Worm (Caenorhabditis elegans) whole organism, early embryonic: Measurements from ENCODE around the gene lin-25.

Source experiments
- B0310.2 ChIP-seq: sonication (generic microtip); optimal IDR thresholded peaks from 2 replicates; lab custom pipeline; 2016; ENCODE audit warnings: mild to moderate bottlenecking, missing genetic modification characterization, missing compliant biosample characterization
- aly-1 ChIP-seq: sonication (generic microtip); optimal IDR thresholded peaks from 2 replicates; lab custom pipeline; 2016; ENCODE audit warnings: missing genetic modification characterization, missing compliant biosample characterization
- ama-1 ChIP-seq: fragments of 150-350 bp; optimal IDR thresholded peaks from 2 replicates; lab custom pipeline; 2014
- ceh-13 ChIP-seq: fragments of 200-800 bp; sonication (Bioruptor generic); optimal IDR thresholded peaks from 2 replicates; lab custom pipeline; 2018; ENCODE audit warnings: mild to moderate bottlenecking, missing genetic modification characterization, missing compliant biosample characterization
- ets-7 ChIP-seq: sonication (generic microtip); optimal IDR thresholded peaks from 2 replicates; lab custom pipeline; 2016; ENCODE audit warnings: missing genotype, missing genetic modification characterization, missing compliant biosample characterization
- flt-1 ChIP-seq: fragments of 200-800 bp; sonication (Bioruptor generic); IDR thresholded peaks from 2 replicates; pipeline ENCODE4 v1.3.6; 2022; ENCODE audit warnings: missing genetic modification characterization, missing compliant biosample characterization
- hmbx-1 ChIP-seq: sonication (generic microtip); optimal IDR thresholded peaks from 2 replicates; lab custom pipeline; 2016; ENCODE audit warnings: mild to moderate bottlenecking, missing genetic modification characterization, missing compliant biosample characterization
- hmg-4 ChIP-seq: fragments of 200-800 bp; sonication (Bioruptor generic); optimal IDR thresholded peaks from 2 replicates; lab custom pipeline; 2018; ENCODE audit warnings: mild to moderate bottlenecking, missing genetic modification characterization, missing compliant biosample characterization
- pes-1 ChIP-seq: fragments of 200-800 bp; sonication (Bioruptor generic); IDR thresholded peaks from 2 replicates; pipeline ENCODE4 v1.3.6; 2022; ENCODE audit warnings: missing genetic modification reagents, missing genetic modification characterization, missing compliant biosample characterization
- tbx-11 ChIP-seq: fragments of 200-800 bp; sonication (Bioruptor generic); IDR thresholded peaks from 2 replicates; pipeline ENCODE4 v1.3.6; 2022; ENCODE audit warnings: missing genetic modification characterization, missing compliant biosample characterization

ce11 chrV:12636248-12636647, 13.5 kb upstream of the lin-25 start:
- no peak for TF ChIP-seq ama-1
- no peak for TF ChIP-seq tbx-11
- no peak for TF ChIP-seq ceh-13 (GFP tag; lab: Kevin White, UChicago)
- TF ChIP-seq B0310.2 (tag; lab: Kevin White, UChicago): no peak
- TF ChIP-seq flt-1 (GFP tag; lab: Robert Waterston, UW): no peak
- TF ChIP-seq hmbx-1 (tag; lab: Kevin White, UChicago): no peak
- TF ChIP-seq pes-1: no peak
- TF ChIP-seq ets-7 (tag; lab: Kevin White, UChicago): no peak
- no peak for TF ChIP-seq aly-1 (tag; lab: Kevin White, UChicago)
- TF ChIP-seq hmg-4 (GFP tag; lab: Kevin White, UChicago): no peak
